Worm (Caenorhabditis elegans) whole organism, young adult: Measurements from ENCODE around the gene C15H7.4.
A peak's percentile ranks its signal among the peaks of the same experiment; 100 is the strongest.

ENCODE experiments used
- B0336.3 ChIP-seq: fragments of 200-800 bp; sonication (Bioruptor generic); IDR thresholded peaks from 2 replicates; pipeline ENCODE4 v1.3.6; 2022; ENCODE audit warnings: missing genetic modification characterization, missing compliant biosample characterization
- F37B4.10 ChIP-seq: fragments of 200-800 bp; sonication (Bioruptor generic); IDR thresholded peaks from 2 replicates; pipeline ENCODE4 v1.3.6; 2022; ENCODE audit warnings: missing genetic modification characterization, missing compliant biosample characterization
- K11D2.4 ChIP-seq: fragments of 200-800 bp; sonication (Bioruptor generic); IDR thresholded peaks from 2 replicates; pipeline ENCODE4 v1.3.6; 2022; ENCODE audit warnings: missing genetic modification reagents, missing genetic modification characterization, missing compliant biosample characterization
- Y53G8AR.9 ChIP-seq: fragments of 200-800 bp; sonication (Bioruptor generic); conservative IDR thresholded peaks from 2 replicates; pipeline ENCODE4 v1.3.6; 2022; ENCODE audit warnings: missing genetic modification reagents, missing genetic modification characterization, missing compliant biosample characterization
- Y56A3A.18 ChIP-seq: fragments of 200-800 bp; sonication (Bioruptor generic); IDR thresholded peaks from 2 replicates; pipeline ENCODE4 v1.3.6; 2022; ENCODE audit warnings: missing genetic modification reagents, missing genetic modification characterization, missing compliant biosample characterization
- Y67H2A.10 ChIP-seq: fragments of 200-800 bp; sonication (Bioruptor generic); conservative IDR thresholded peaks from 2 replicates; pipeline ENCODE4 v1.3.6; 2022; ENCODE audit warnings: missing genetic modification reagents, missing genetic modification characterization, missing compliant biosample characterization
- ama-1 ChIP-seq, 3 experiments: fragments of 150-350 bp in 1 of 3; sonication (generic microtip) in 2 of 3; optimal IDR thresholded peaks; 2 replicates each; lab custom pipeline; 2014 to 2018; ENCODE audit warnings: missing biosample characterization in 2 of 3, missing genetic modification characterization in 2 of 3, missing genetic modification reagents in 2 of 3
- aptf-3 ChIP-seq: fragments of 200-800 bp; sonication (Bioruptor generic); IDR thresholded peaks from 2 replicates; pipeline ENCODE4 v1.3.6; 2022; ENCODE audit warnings: missing genetic modification characterization, missing compliant biosample characterization
- atf-7 ChIP-seq: sonication (generic microtip); optimal IDR thresholded peaks from 2 replicates; lab custom pipeline; 2017; ENCODE audit warnings: mild to moderate bottlenecking, missing genetic modification characterization, missing compliant biosample characterization
- athp-1 ChIP-seq: sonication (generic microtip); optimal IDR thresholded peaks from 2 replicates; lab custom pipeline; 2017; ENCODE audit warnings: mild to moderate bottlenecking, missing genetic modification characterization, missing compliant biosample characterization
- attf-6 ChIP-seq: fragments of 200-800 bp; sonication (Bioruptor generic); IDR thresholded peaks from 2 replicates; pipeline ENCODE4 v1.3.6; 2022; ENCODE audit warnings: missing genetic modification reagents, missing genetic modification characterization, missing compliant biosample characterization
- cebp-2 ChIP-seq: fragments of 200-800 bp; sonication (Bioruptor generic); IDR thresholded peaks from 2 replicates; pipeline ENCODE4 v1.3.6; 2022; ENCODE audit warnings: missing genetic modification characterization, missing compliant biosample characterization
- ceh-27 ChIP-seq: fragments of 200-800 bp; sonication (Bioruptor generic); optimal IDR thresholded peaks from 2 replicates; lab custom pipeline; 2018; ENCODE audit warnings: mild to moderate bottlenecking, missing genetic modification characterization, moderate library complexity, missing compliant biosample characterization
- ceh-40 ChIP-seq: fragments of 200-800 bp; sonication (Bioruptor generic); IDR thresholded peaks from 2 replicates; pipeline ENCODE4 v1.3.6; 2022; ENCODE audit warnings: missing genetic modification characterization, missing compliant biosample characterization
- ceh-79 ChIP-seq: sonication (generic microtip); optimal IDR thresholded peaks from 2 replicates; lab custom pipeline; 2017; ENCODE audit warnings: mild to moderate bottlenecking, missing genetic modification characterization, missing compliant biosample characterization
- efl-1 ChIP-seq: fragments of 150-350 bp; optimal IDR thresholded peaks from 2 replicates; lab custom pipeline; 2014; ENCODE audit warnings: missing biosample characterization, missing genetic modification reagents, missing genetic modification characterization
- egl-18 ChIP-seq: fragments of 200-800 bp; sonication (Bioruptor generic); IDR thresholded peaks from 2 replicates; pipeline ENCODE4 v1.3.6; 2022; ENCODE audit warnings: missing genetic modification reagents, missing genetic modification characterization, missing compliant biosample characterization
- ekl-4 ChIP-seq: fragments of 200-800 bp; sonication (Bioruptor generic); IDR thresholded peaks from 2 replicates; pipeline ENCODE4 v1.3.6; 2022; ENCODE audit warnings: missing genetic modification reagents, missing genetic modification characterization, missing compliant biosample characterization
- ets-4 ChIP-seq: fragments of 200-800 bp; sonication (Bioruptor generic); optimal IDR thresholded peaks from 2 replicates; lab custom pipeline; 2018; ENCODE audit warnings: mild to moderate bottlenecking, missing genetic modification characterization, missing compliant biosample characterization
- him-1 ChIP-seq: sonication (generic microtip); optimal IDR thresholded peaks from 2 replicates; lab custom pipeline; 2016; ENCODE audit warnings: missing genotype, missing genetic modification reagents, missing genetic modification characterization, missing compliant biosample characterization
- hlh-12 ChIP-seq: sonication (generic microtip); optimal IDR thresholded peaks from 2 replicates; lab custom pipeline; 2016; ENCODE audit warnings: missing genetic modification characterization, missing compliant biosample characterization
- hmg-1.2 ChIP-seq: fragments of 200-800 bp; sonication (Bioruptor generic); IDR thresholded peaks from 2 replicates; pipeline ENCODE4 v1.3.6; 2022; ENCODE audit warnings: missing genetic modification reagents, missing genetic modification characterization, missing compliant biosample characterization
- hmg-20 ChIP-seq: fragments of 200-800 bp; sonication (Bioruptor generic); IDR thresholded peaks from 2 replicates; pipeline ENCODE4 v1.3.6; 2022; ENCODE audit warnings: missing genetic modification reagents, missing genetic modification characterization, missing compliant biosample characterization
- lin-26 ChIP-seq: fragments of 200-800 bp; sonication (Bioruptor generic); IDR thresholded peaks from 2 replicates; pipeline ENCODE4 v1.3.6; 2022; ENCODE audit warnings: missing genetic modification reagents, missing genetic modification characterization, missing compliant biosample characterization
- lir-1 ChIP-seq: fragments of 200-800 bp; sonication (Bioruptor generic); conservative IDR thresholded peaks from 2 replicates; pipeline ENCODE4 v1.3.6; 2022; ENCODE audit warnings: missing genetic modification reagents, missing genetic modification characterization, missing compliant biosample characterization
- madf-10 ChIP-seq: sonication (generic microtip); optimal IDR thresholded peaks from 2 replicates; lab custom pipeline; 2016; ENCODE audit warnings: mild to moderate bottlenecking, missing genetic modification characterization, missing compliant biosample characterization
- madf-3 ChIP-seq: fragments of 200-800 bp; sonication (Bioruptor generic); IDR thresholded peaks from 2 replicates; pipeline ENCODE4 v1.3.6; 2022; ENCODE audit warnings: missing genetic modification reagents, missing genetic modification characterization, missing compliant biosample characterization
- nfyb-1 ChIP-seq: fragments of 200-800 bp; sonication (Bioruptor generic); IDR thresholded peaks from 2 replicates; pipeline ENCODE4 v1.3.6; 2022; ENCODE audit warnings: missing genetic modification reagents, missing genetic modification characterization, missing compliant biosample characterization
- nhr-120 ChIP-seq: fragments of 200-800 bp; sonication (Bioruptor generic); IDR thresholded peaks from 2 replicates; pipeline ENCODE4 v1.3.6; 2022; ENCODE audit warnings: missing genetic modification characterization, missing compliant biosample characterization
- pbrm-1 ChIP-seq: fragments of 200-800 bp; sonication (Bioruptor generic); IDR thresholded peaks from 2 replicates; pipeline ENCODE4 v1.3.6; 2022; ENCODE audit warnings: missing genetic modification reagents, missing genetic modification characterization, missing compliant biosample characterization
- pha-4 ChIP-seq: fragments of 150-350 bp; sonication (generic microtip); optimal IDR thresholded peaks from 2 replicates; lab custom pipeline; 2014; ENCODE audit warnings: missing biosample characterization, missing genetic modification reagents, missing genetic modification characterization
- rec-8 ChIP-seq, 2 experiments: sonication (generic microtip); optimal IDR thresholded peaks; 2 replicates each; lab custom pipeline; 2016; ENCODE audit warnings: mild to moderate bottlenecking in 2 of 2, missing genetic modification characterization in 2 of 2, missing genetic modification reagents in 2 of 2, missing genotype in 2 of 2, missing biosample characterization in 1 of 2, missing compliant biosample characterization in 1 of 2, moderate library complexity in 1 of 2
- repo-1 ChIP-seq: sonication (generic microtip); optimal IDR thresholded peaks from 2 replicates; lab custom pipeline; 2017; ENCODE audit warnings: mild to moderate bottlenecking, missing genetic modification characterization, missing compliant biosample characterization
- snpc-3.4 ChIP-seq: sonication (generic microtip); optimal IDR thresholded peaks from 2 replicates; lab custom pipeline; 2017; ENCODE audit warnings: missing genetic modification characterization, mild to moderate bottlenecking, missing compliant biosample characterization, antibody characterized with exemption, moderate library complexity, missing genotype, missing genetic modification reagents
- snpc-4 ChIP-seq, 5 experiments: fragments of 150-350 bp in 1 of 5; sonication (generic microtip) in 4 of 5; optimal IDR thresholded peaks; 2 replicates each; lab custom pipeline; 2014 to 2018; ENCODE audit warnings: missing genetic modification characterization in 5 of 5, missing biosample characterization in 3 of 5, antibody characterized with exemption in 2 of 5, mild to moderate bottlenecking in 2 of 5, missing compliant biosample characterization in 2 of 5, missing genotype in 2 of 5, moderate library complexity in 2 of 5, missing genetic modification reagents in 1 of 5
- unc-130 ChIP-seq: sonication (generic microtip); optimal IDR thresholded peaks from 2 replicates; lab custom pipeline; 2016; ENCODE audit warnings: missing genetic modification reagents, missing genetic modification characterization, missing compliant biosample characterization
- zfh-2 ChIP-seq: fragments of 200-800 bp; sonication (Bioruptor generic); conservative IDR thresholded peaks from 2 replicates; pipeline ENCODE4 v1.3.6; 2022; ENCODE audit warnings: missing genetic modification reagents, missing genetic modification characterization, missing compliant biosample characterization
- zim-3 ChIP-seq: sonication (generic microtip); optimal IDR thresholded peaks from 2 replicates; lab custom pipeline; 2017; ENCODE audit warnings: mild to moderate bottlenecking, missing genetic modification characterization, moderate library complexity, missing compliant biosample characterization
- ztf-18 ChIP-seq: sonication (generic microtip); optimal IDR thresholded peaks from 2 replicates; lab custom pipeline; 2016; ENCODE audit warnings: missing genotype, mild to moderate bottlenecking, missing genetic modification characterization, missing compliant biosample characterization
- ztf-26 ChIP-seq: sonication (generic microtip); optimal IDR thresholded peaks from 2 replicates; lab custom pipeline; 2017; ENCODE audit warnings: missing genetic modification characterization, missing compliant biosample characterization
- ztf-6 ChIP-seq: fragments of 200-800 bp; sonication (Bioruptor generic); IDR thresholded peaks from 2 replicates; pipeline ENCODE4 v1.3.6; 2022; ENCODE audit warnings: missing genetic modification reagents, missing genetic modification characterization, missing compliant biosample characterization

Gene C15H7.4

ce11 chrIII:9702665-9703252 is 47.1 kb upstream of the C15H7.4 start (continued):
- no peak for TF ChIP-seq egl-18 (GFP tag; lab: Robert Waterston, UW)
- TF ChIP-seq ztf-18 (tag; lab: Kevin White, UChicago): peak; percentile 5
- no peak for TF ChIP-seq snpc-4 (GFP tag; optimal IDR thresholded peaks at IDR 0.05; lab: Kevin White, UChicago)
- TF ChIP-seq snpc-4 (tag; optimal IDR thresholded peaks at IDR 0.05; lab: Kevin White, UChicago): peak in 1 of 4 experiments; percentile 20
- TF ChIP-seq, all 124 proteins: peak for 10

ce11 chrIII:9701798-9702197 is 46.1 kb upstream of the C15H7.4 start:
- 0 out of 2 replicates have a peak, but pooled peaks have one; percentile 33 for TF ChIP-seq nhr-120 (GFP tag; lab: Robert Waterston, UW)
- TF ChIP-seq rec-8 (tag; optimal IDR thresholded peaks at IDR 0.05; lab: Kevin White, UChicago): no peak
- TF ChIP-seq hmg-1.2 (GFP tag; lab: Robert Waterston, UW): no peak
- TF ChIP-seq Y53G8AR.9: no peak
- TF ChIP-seq hlh-12 (tag; lab: Kevin White, UChicago): no peak
- TF ChIP-seq ceh-40: no peak
- no peak for TF ChIP-seq cebp-2 (GFP tag; lab: Robert Waterston, UW)
- TF ChIP-seq Y67H2A.10: no peak
- TF ChIP-seq snpc-3.4: no peak
- TF ChIP-seq him-1: no peak
- 0 out of 2 replicates have a peak, but pooled peaks have one; percentile 11 for TF ChIP-seq lin-26 (GFP tag; lab: Robert Waterston, UW)
- TF ChIP-seq ama-1 (optimal IDR thresholded peaks at IDR 0.05; lab: Kevin White, UChicago): no peak
- no peak for TF ChIP-seq ama-1 (GFP tag; optimal IDR thresholded peaks at IDR 0.05; lab: Kevin White, UChicago)
- TF ChIP-seq zim-3: no peak
- TF ChIP-seq unc-130 (GFP tag; lab: Kevin White, UChicago): no peak
- TF ChIP-seq pbrm-1: no peak
- no peak for TF ChIP-seq madf-10 (tag; lab: Kevin White, UChicago)
- no peak for TF ChIP-seq repo-1 (tag; lab: Kevin White, UChicago)
- 0 out of 2 replicates have a peak, but pooled peaks have one; percentile 24 for TF ChIP-seq hmg-20 (GFP tag; lab: Robert Waterston, UW)
- no peak for TF ChIP-seq atf-7 (tag; lab: Kevin White, UChicago)
- no peak for TF ChIP-seq B0336.3 (GFP tag; lab: Robert Waterston, UW)
- TF ChIP-seq aptf-3: no peak

- TF ChIP-seq nfyb-1 (GFP tag; lab: Robert Waterston, UW) (0 out of 2 replicates have a peak, but pooled peaks have one; percentile 12), ceh-27 (GFP tag; lab: Kevin White, UChicago) (peak; percentile 36), ekl-4 (GFP tag; lab: Robert Waterston, UW) (0 out of 2 replicates have a peak, but pooled peaks have one; percentile 17), F37B4.10 (GFP tag; lab: Robert Waterston, UW) (no peak), ztf-6 (GFP tag; lab: Robert Waterston, UW) (peak; percentile 45; the same call in 1 of the 2 replicates), ceh-40 (0 out of 2 replicates have a peak, but pooled peaks have one; percentile 18), atf-7 (tag; lab: Kevin White, UChicago) (no peak), hmg-1.2 (GFP tag; lab: Robert Waterston, UW) (0 out of 2 replicates have a peak, but pooled peaks have one; percentile 22), ets-4 (GFP tag; lab: Kevin White, UChicago) (no peak), zfh-2 (peak; percentile 49; the same call in 1 of the 2 replicates), pha-4 (tag; lab: Kevin White, UChicago) (no peak)
Measured at ce11 chrIII:9700114-9700690, 44.5 kb upstream of the C15H7.4 start.

- TF ChIP-seq efl-1 (no peak), ztf-26 (no peak), Y56A3A.18 (GFP tag; lab: Robert Waterston, UW) (no peak), lir-1 (GFP tag; lab: Robert Waterston, UW) (no peak), ekl-4 (GFP tag; lab: Robert Waterston, UW) (no peak), ceh-79 (tag; lab: Kevin White, UChicago) (no peak), K11D2.4 (no peak), Y67H2A.10 (no peak), athp-1 (tag; lab: Kevin White, UChicago) (no peak), madf-3 (GFP tag; lab: Robert Waterston, UW) (no peak), attf-6 (no peak)
Measured at ce11 chrIII:9699576-9699975, 43.9 kb upstream of the C15H7.4 start, which contains the start of gene tlk-1. Gene tlk-1, plus strand, starts transcription at chrIII:9699876.
